Worm (Caenorhabditis elegans): ENCODE measurements around the gene R06B10.7.

DNA sequence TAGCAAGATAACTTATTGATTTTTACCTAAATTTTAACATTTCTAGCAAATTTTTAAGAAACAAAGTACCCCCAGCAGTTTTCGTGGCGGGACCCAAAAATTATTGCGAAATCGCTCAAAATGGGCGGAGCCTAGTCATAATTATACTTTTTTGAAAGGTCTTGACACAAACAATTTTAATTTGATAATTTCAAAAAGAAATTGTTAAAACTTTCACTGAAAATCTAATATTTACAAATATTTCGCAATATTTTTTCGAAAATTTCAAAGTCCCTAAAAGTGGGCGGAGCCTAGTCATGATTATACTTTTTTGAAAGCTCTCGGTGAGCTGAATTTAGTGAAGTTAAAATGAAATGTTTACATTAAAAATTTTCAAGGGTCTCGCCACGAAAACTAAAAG lies 3.3 kb upstream of the R06B10.7 start:
- TF ChIP-seq tab-1 (GFP tag; IDR thresholded peaks at IDR 0.05) (no peak), med-1 (GFP tag; optimal IDR thresholded peaks at IDR 0.05; ENCODE audit: insufficient read depth) (no peak), ztf-23 (GFP tag; IDR thresholded peaks at IDR 0.05) (no peak), ztf-29 (GFP tag; IDR thresholded peaks at IDR 0.05) (no peak), ref-1 (GFP tag; conservative IDR thresholded peaks at IDR 0.05) (no peak), T22C8.4 (GFP tag; IDR thresholded peaks at IDR 0.05) (no peak)
